Fruit fly (Drosophila melanogaster) whole organism, pupa: ENCODE results near the gene SA2.

Experiments
- CG12605 ChIP-seq: fragments of 200-800 bp; sonication (Bioruptor generic); IDR thresholded peaks from 2 replicates; pipeline ENCODE4 v1.3.6; 2022; ENCODE audit warnings: missing biosample characterization, missing genetic modification characterization
- CG15710 ChIP-seq: fragments of 200-800 bp; sonication (Bioruptor generic); optimal IDR thresholded peaks from 2 replicates; lab custom pipeline; 2018; ENCODE audit warnings: missing biosample characterization, mild to moderate bottlenecking, missing genetic modification characterization, moderate library complexity
- CG32121 ChIP-seq: fragments of 200-800 bp; sonication (Bioruptor generic); IDR thresholded peaks from 2 replicates; pipeline ENCODE4 v1.3.6; 2022; ENCODE audit warnings: missing biosample characterization, missing genetic modification characterization
- CG8159 ChIP-seq: fragments of 200-800 bp; sonication (Bioruptor generic); optimal IDR thresholded peaks from 3 replicates; lab custom pipeline; 2018; ENCODE audit warnings: missing biosample characterization, mild to moderate bottlenecking, missing genetic modification characterization, moderate library complexity
- CG8301 ChIP-seq: fragments of 200-800 bp; sonication (Bioruptor generic); optimal IDR thresholded peaks from 2 replicates; lab custom pipeline; 2018; ENCODE audit warnings: missing biosample characterization, mild to moderate bottlenecking, missing genetic modification characterization
- CG9948 ChIP-seq: fragments of 200-800 bp; sonication (Bioruptor generic); optimal IDR thresholded peaks from 2 replicates; lab custom pipeline; 2018; ENCODE audit warnings: missing biosample characterization, mild to moderate bottlenecking, missing genetic modification characterization, moderate library complexity
- D1 ChIP-seq: fragments of 200-800 bp; sonication (Bioruptor generic); optimal IDR thresholded peaks from 2 replicates; lab custom pipeline; 2018; ENCODE audit warnings: missing biosample characterization, mild to moderate bottlenecking, missing genetic modification characterization, moderate library complexity
- EcR ChIP-seq: fragments of 200-800 bp; sonication (Bioruptor generic); optimal IDR thresholded peaks from 3 replicates; lab custom pipeline; 2019; ENCODE audit warnings: missing biosample characterization, missing genetic modification characterization, mild to moderate bottlenecking, moderate library complexity, missing genetic modification reagents
- Pif1B ChIP-seq: fragments of 200-800 bp; sonication (Bioruptor generic); optimal IDR thresholded peaks from 3 replicates; lab custom pipeline; 2016; ENCODE audit warnings: missing biosample characterization, missing genetic modification characterization
- gl ChIP-seq: fragments of 200-800 bp; sonication (Bioruptor generic); optimal IDR thresholded peaks from 2 replicates; lab custom pipeline; 2018; ENCODE audit warnings: missing biosample characterization, mild to moderate bottlenecking, missing genetic modification characterization

DNA sequence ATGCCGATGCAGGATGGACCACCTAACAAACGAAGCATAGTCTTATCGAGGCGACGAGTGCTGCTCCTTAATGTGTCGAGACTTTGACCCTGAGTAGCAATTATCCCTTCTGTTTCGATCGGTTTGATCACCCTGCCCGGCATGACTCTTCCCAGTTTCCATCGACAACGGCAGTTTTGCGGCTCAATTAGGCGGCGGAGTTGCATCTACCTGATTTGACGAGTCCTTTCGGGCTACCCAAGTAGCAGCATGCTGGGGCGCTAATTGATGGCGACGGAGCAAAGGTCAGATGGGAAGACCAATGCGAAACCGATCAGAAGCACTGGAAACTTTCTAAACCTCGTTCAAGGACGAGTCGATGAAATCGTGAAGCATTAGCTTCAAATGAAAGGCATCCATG lies 33.4 kb upstream of the SA2 start:
- TF ChIP-seq CG15710 (tag; lab: Kevin White, UChicago) (no peak), CG8301 (tag; lab: Kevin White, UChicago) (no peak), Pif1B (GFP tag; lab: Kevin White, UChicago) (no peak), CG12605 (no peak), CG32121 (GFP tag; lab: Robert Waterston, UW) (no peak), EcR (GFP tag; lab: Kevin White, UChicago) (no peak), CG8159 (tag; lab: Kevin White, UChicago) (no peak), CG9948 (no peak), D1 (no peak), gl (tag; lab: Kevin White, UChicago) (no peak)
